Fruit fly (Drosophila melanogaster) whole organism, pupa: ENCODE results near the gene CG5126.

Experiments
- CG10348 ChIP-seq: fragments of 200-800 bp; sonication (Bioruptor generic); IDR thresholded peaks from 2 replicates; pipeline ENCODE4 v1.3.6; 2022; ENCODE audit warnings: missing biosample characterization, missing genetic modification characterization
- CG12605 ChIP-seq: fragments of 200-800 bp; sonication (Bioruptor generic); IDR thresholded peaks from 2 replicates; pipeline ENCODE4 v1.3.6; 2022; ENCODE audit warnings: missing biosample characterization, missing genetic modification characterization
- CG13204 ChIP-seq: fragments of 200-800 bp; sonication (Bioruptor generic); optimal IDR thresholded peaks from 2 replicates; lab custom pipeline; 2018; ENCODE audit warnings: missing biosample characterization, mild to moderate bottlenecking, missing genetic modification characterization, moderate library complexity
- CG14655 ChIP-seq: fragments of 200-800 bp; sonication (Bioruptor generic); optimal IDR thresholded peaks from 3 replicates; lab custom pipeline; 2017; ENCODE audit warnings: mild to moderate bottlenecking, missing biosample characterization, missing genetic modification reagents, missing genetic modification characterization
- CG15710 ChIP-seq: fragments of 200-800 bp; sonication (Bioruptor generic); optimal IDR thresholded peaks from 2 replicates; lab custom pipeline; 2018; ENCODE audit warnings: missing biosample characterization, mild to moderate bottlenecking, missing genetic modification characterization, moderate library complexity
- CG17806 ChIP-seq: fragments of 200-800 bp; sonication (Bioruptor generic); optimal IDR thresholded peaks from 2 replicates; lab custom pipeline; 2018; ENCODE audit warnings: missing biosample characterization, mild to moderate bottlenecking, missing genetic modification characterization, moderate library complexity
- CG32121 ChIP-seq: fragments of 200-800 bp; sonication (Bioruptor generic); IDR thresholded peaks from 2 replicates; pipeline ENCODE4 v1.3.6; 2022; ENCODE audit warnings: missing biosample characterization, missing genetic modification characterization
- CG34367 ChIP-seq: fragments of 200-800 bp; sonication (Bioruptor generic); optimal IDR thresholded peaks from 2 replicates; lab custom pipeline; 2018; ENCODE audit warnings: missing biosample characterization, mild to moderate bottlenecking, missing genetic modification characterization
- CG4496 ChIP-seq: fragments of 200-800 bp; sonication (Bioruptor generic); IDR thresholded peaks from 3 replicates; pipeline ENCODE4 v1.3.6; 2022; ENCODE audit warnings: missing biosample characterization, missing genetic modification characterization
- CG8159 ChIP-seq: fragments of 200-800 bp; sonication (Bioruptor generic); optimal IDR thresholded peaks from 3 replicates; lab custom pipeline; 2018; ENCODE audit warnings: missing biosample characterization, mild to moderate bottlenecking, missing genetic modification characterization, moderate library complexity
- CG8301 ChIP-seq: fragments of 200-800 bp; sonication (Bioruptor generic); optimal IDR thresholded peaks from 2 replicates; lab custom pipeline; 2018; ENCODE audit warnings: missing biosample characterization, mild to moderate bottlenecking, missing genetic modification characterization
- CG9948 ChIP-seq: fragments of 200-800 bp; sonication (Bioruptor generic); optimal IDR thresholded peaks from 2 replicates; lab custom pipeline; 2018; ENCODE audit warnings: missing biosample characterization, mild to moderate bottlenecking, missing genetic modification characterization, moderate library complexity
- D1 ChIP-seq: fragments of 200-800 bp; sonication (Bioruptor generic); optimal IDR thresholded peaks from 2 replicates; lab custom pipeline; 2018; ENCODE audit warnings: missing biosample characterization, mild to moderate bottlenecking, missing genetic modification characterization, moderate library complexity
- EcR ChIP-seq: fragments of 200-800 bp; sonication (Bioruptor generic); optimal IDR thresholded peaks from 3 replicates; lab custom pipeline; 2019; ENCODE audit warnings: missing biosample characterization, missing genetic modification characterization, mild to moderate bottlenecking, moderate library complexity, missing genetic modification reagents
- Ets98B ChIP-seq: fragments of 200-800 bp; sonication (Bioruptor generic); IDR thresholded peaks from 2 replicates; pipeline ENCODE4 v1.3.6; 2022; ENCODE audit warnings: missing biosample characterization, missing genetic modification characterization
- Pif1A ChIP-seq: fragments of 200-800 bp; sonication (Bioruptor generic); optimal IDR thresholded peaks from 3 replicates; lab custom pipeline; 2016; ENCODE audit warnings: missing biosample characterization, missing genetic modification characterization
- Pif1B ChIP-seq: fragments of 200-800 bp; sonication (Bioruptor generic); optimal IDR thresholded peaks from 3 replicates; lab custom pipeline; 2016; ENCODE audit warnings: missing biosample characterization, missing genetic modification characterization
- Snoo ChIP-seq: fragments of 200-800 bp; sonication (Bioruptor generic); optimal IDR thresholded peaks from 3 replicates; lab custom pipeline; 2017; ENCODE audit warnings: missing biosample characterization, mild to moderate bottlenecking, missing genetic modification characterization, inconsistent platforms
- fd96Ca ChIP-seq: fragments of 200-800 bp; sonication (Bioruptor generic); IDR thresholded peaks from 3 replicates; pipeline ENCODE4 v1.3.6; 2022; ENCODE audit warnings: missing biosample characterization, missing genetic modification characterization
- gl ChIP-seq: fragments of 200-800 bp; sonication (Bioruptor generic); optimal IDR thresholded peaks from 2 replicates; lab custom pipeline; 2018; ENCODE audit warnings: missing biosample characterization, mild to moderate bottlenecking, missing genetic modification characterization
- rn ChIP-seq: fragments of 200-800 bp; sonication (Bioruptor generic); IDR thresholded peaks from 2 replicates; pipeline ENCODE4 v1.3.6; 2022; ENCODE audit warnings: missing biosample characterization, missing genetic modification characterization

The CG5126 gene

DNA sequence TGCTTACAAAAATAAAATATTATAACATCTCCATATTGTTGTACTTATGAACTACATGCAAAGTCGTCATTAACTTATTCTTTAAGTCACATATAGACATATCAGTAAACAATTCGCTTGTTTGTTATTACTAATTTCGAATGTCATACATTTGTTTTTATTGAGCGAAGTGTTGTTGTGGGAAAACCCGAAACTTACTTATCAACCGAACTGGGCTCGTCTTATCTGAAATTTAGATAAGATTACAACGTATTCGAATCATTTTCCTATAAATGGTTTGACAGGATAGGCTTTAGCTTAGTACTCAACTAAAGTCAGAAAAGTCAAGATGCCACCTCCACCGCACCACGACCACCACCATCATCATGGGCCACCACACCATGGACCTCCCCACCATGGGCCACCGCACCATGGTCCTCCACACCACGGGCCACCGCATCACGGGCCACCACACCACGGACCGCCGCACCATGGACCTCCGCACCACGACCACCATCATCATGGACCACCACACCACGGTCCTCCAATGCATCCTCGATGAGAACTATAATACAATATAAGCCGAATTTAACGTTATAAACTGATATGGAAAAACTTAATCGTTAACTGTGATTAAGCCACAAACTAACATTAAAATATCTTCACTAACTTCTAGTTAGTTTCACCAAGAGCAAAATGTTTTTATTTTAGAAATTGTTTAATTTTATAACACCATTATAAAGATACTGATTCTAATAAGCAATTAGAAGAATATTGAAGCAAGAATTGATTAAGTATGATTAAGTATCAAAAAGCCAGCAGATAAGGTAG, 16.3 kb upstream of the CG5126 start, which contains the start of the genes CG43349 and CG5011:
Gene CG43349 (plus strand): TSS at position 294 of the 810 bp plus-strand sequence.
Gene CG5011 (plus strand): TSS at position 760 of the 810 bp plus-strand sequence.
- no peak for TF ChIP-seq Ets98B
- no peak for TF ChIP-seq CG10348 (GFP tag; lab: Robert Waterston, UW)
- TF ChIP-seq CG13204 (GFP tag; lab: Kevin White, UChicago) = no peak
- TF ChIP-seq D1 (tag; lab: Kevin White, UChicago) = no peak
- TF ChIP-seq Pif1B (GFP tag; lab: Kevin White, UChicago) = no peak
- TF ChIP-seq, all 21 proteins: peak for 0

DNA sequence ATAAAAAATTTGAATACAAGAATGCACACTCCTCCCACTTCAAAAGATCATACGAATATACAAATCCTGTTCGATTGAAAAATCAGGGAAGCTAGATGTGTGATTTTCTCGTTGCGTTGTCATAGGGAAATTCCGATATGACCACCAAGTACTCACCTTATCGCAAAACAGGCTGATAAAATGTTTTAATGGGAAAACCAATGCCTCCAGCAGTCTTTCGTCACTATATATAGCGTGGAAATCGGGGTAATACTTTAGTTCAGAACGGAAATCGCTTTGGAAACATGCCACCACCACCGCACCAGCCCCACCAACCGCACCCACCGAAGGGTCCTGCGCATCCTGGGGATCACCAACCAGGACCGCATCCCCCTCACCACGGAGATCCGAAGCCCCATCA, 15.3 kb upstream of the CG5126 start, which contains the start of the genes CG5139 and CG43348:
Gene CG5139 (minus strand): TSS at position 101 of the 400 bp plus-strand sequence.
Gene CG43348 (plus strand): TSS at position 247 of the 400 bp plus-strand sequence.
- TF ChIP-seq Pif1B (GFP tag; lab: Kevin White, UChicago) = no peak

DNA sequence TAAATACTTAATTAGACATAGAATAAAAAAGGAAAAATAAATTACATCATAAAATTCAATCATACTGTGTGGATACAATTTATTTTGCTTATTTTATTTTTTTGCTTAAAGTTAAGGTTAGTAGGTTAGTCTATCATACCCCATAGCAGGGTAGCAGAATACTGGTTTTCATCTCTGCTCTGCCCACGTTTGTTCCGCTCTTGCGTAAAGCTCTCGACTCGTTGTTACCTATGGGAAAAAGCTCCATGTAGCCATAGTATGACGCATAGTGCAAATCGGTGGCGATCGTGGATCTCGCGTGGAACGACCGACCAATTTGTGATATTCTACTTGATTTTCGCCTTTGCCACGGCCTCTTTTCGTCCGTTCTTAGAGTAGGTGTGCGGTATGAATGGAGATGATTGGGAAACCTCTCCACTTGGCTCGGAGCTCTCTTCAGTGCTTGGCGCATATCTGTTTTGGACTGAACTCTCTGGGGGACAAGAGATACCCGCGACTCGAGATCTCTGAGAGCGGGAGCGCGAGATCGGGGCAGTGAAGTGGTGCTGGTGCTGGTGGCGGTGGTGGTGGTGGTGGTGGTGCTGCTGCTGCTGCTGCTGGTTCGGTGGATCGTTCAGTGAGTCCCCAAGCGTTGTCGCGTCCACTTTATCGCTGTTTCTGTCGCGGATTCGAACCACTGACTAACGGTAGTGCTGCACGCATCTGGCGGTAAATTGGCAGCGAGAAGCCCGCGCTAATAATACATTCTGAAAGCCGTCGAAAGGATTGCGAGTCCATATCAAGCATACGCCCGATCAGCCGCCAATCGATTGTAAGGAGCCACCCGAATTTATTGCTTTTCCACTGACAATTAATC, 2.0 kb upstream of the CG5126 start, which contains the start of gene CG5001:
Gene CG5001 (plus strand): TSS at position 116 of the 856 bp plus-strand sequence.
- TF ChIP-seq CG15710 (tag; lab: Kevin White, UChicago) (peak; percentile 74), CG14655 (no peak), fd96Ca (GFP tag; lab: Robert Waterston, UW) (peak; percentile 60; the same call in 1 of the 3 replicates), Ets98B (peak; percentile 91), CG34367 (tag; lab: Kevin White, UChicago) (peak; percentile 57), Snoo (tag; lab: Kevin White, UChicago) (peak; percentile 64), CG17806 (tag; lab: Kevin White, UChicago) (peak; percentile 83), CG8301 (peak; percentile 84), CG13204 (GFP tag; lab: Kevin White, UChicago) (no peak), Pif1A (GFP tag; lab: Kevin White, UChicago) (no peak), Pif1B (GFP tag; lab: Kevin White, UChicago) (no peak), rn (no peak), CG9948 (tag; lab: Kevin White, UChicago) (peak; percentile 73), EcR (peak; percentile 72), gl (tag; lab: Kevin White, UChicago) (peak; percentile 32), CG32121 (GFP tag; lab: Robert Waterston, UW) (peak; percentile 87), CG12605 (GFP tag; lab: Robert Waterston, UW) (peak; percentile 84), CG4496 (GFP tag; lab: Robert Waterston, UW) (peak; percentile 92), CG10348 (GFP tag; lab: Robert Waterston, UW) (no peak), D1 (tag; lab: Kevin White, UChicago) (no peak), CG8159 (tag; lab: Kevin White, UChicago) (peak; percentile 83)

dm6 chr2L:1177522-1177921, 6.3 kb downstream of the CG5126 start, which contains the start of gene CG4896:
Gene CG4896, plus strand, starts transcription at chr2L:1177690.
- TF ChIP-seq gl (tag; lab: Kevin White, UChicago) (peak; percentile 14), D1 (tag; lab: Kevin White, UChicago) (no peak), CG13204 (GFP tag; lab: Kevin White, UChicago) (no peak), CG4496 (GFP tag; lab: Robert Waterston, UW) (peak; percentile 68), CG15710 (tag; lab: Kevin White, UChicago) (peak; percentile 21), Ets98B (peak; percentile 48), CG12605 (GFP tag; lab: Robert Waterston, UW) (no peak)

DNA sequence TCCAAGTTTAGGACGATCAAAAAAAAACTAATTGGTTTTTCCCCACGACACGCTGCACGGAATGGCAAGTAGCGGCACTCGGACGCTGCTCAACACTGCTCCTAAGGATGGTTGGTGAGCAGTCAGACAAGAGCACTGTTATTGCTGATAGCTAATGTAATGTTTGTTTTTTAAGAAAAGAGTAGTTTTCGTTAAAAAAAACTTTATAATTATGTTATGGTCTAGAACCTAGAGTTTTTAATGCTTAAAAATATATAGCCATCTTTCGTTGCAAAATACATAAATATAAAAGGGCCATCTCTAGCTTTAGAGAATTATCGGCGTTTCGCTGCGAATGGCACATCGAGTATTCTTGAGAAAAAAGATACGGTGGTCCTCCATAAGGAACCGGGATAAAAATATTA, 11.1 kb downstream of the CG5126 start, which contains the start of the genes Charon and CG4887:
Gene Charon (minus strand): TSS at position 102 of the 404 bp plus-strand sequence.
Gene CG4887 (plus strand): TSS at position 306 of the 404 bp plus-strand sequence.
- TF ChIP-seq Ets98B (peak; percentile 55), CG13204 (GFP tag; lab: Kevin White, UChicago) (no peak), CG10348 (GFP tag; lab: Robert Waterston, UW) (no peak), rn (peak; percentile 49; the same call in 1 of the 2 replicates), CG9948 (tag; lab: Kevin White, UChicago) (peak; percentile 59), CG14655 (no peak), CG8301 (no peak), EcR (peak; percentile 84), CG8159 (tag; lab: Kevin White, UChicago) (peak; percentile 73), gl (tag; lab: Kevin White, UChicago) (no peak), CG34367 (tag; lab: Kevin White, UChicago) (no peak), D1 (tag; lab: Kevin White, UChicago) (no peak), fd96Ca (GFP tag; lab: Robert Waterston, UW) (peak; percentile 26; the same call in 1 of the 3 replicates), Pif1B (GFP tag; lab: Kevin White, UChicago) (no peak), CG4496 (GFP tag; lab: Robert Waterston, UW) (peak; percentile 74), CG17806 (tag; lab: Kevin White, UChicago) (peak; percentile 63), CG15710 (tag; lab: Kevin White, UChicago) (peak; percentile 80), CG12605 (GFP tag; lab: Robert Waterston, UW) (no peak), Pif1A (GFP tag; lab: Kevin White, UChicago) (no peak), Snoo (tag; lab: Kevin White, UChicago) (peak; percentile 70), CG32121 (GFP tag; lab: Robert Waterston, UW) (0 out of 2 replicates have a peak, but pooled peaks have one; percentile 16)
